Fruit fly (Drosophila melanogaster) whole organism, embryonic: ENCODE results near the gene Alg11.
A peak's percentile ranks its signal among the peaks of the same experiment; 100 is the strongest.

Experiments
- Antp ChIP-seq: fragments of 200-800 bp; sonication (Bioruptor generic); optimal IDR thresholded peaks from 3 replicates; lab custom pipeline; 2016; ENCODE audit warnings: missing biosample characterization, missing genetic modification characterization
- Atf6 ChIP-seq: fragments of 200-800 bp; sonication (Bioruptor generic); IDR thresholded peaks from 2 replicates; pipeline ENCODE4 v1.3.6; 2022; ENCODE audit warnings: missing biosample characterization, missing genetic modification characterization
- Blimp-1 ChIP-seq: fragments of 200-800 bp; sonication (Bioruptor generic); optimal IDR thresholded peaks from 3 replicates; lab custom pipeline; 2018; ENCODE audit warnings: missing biosample characterization, missing genetic modification characterization, mild to moderate bottlenecking, moderate library complexity, missing genetic modification reagents
- CG11398 ChIP-seq: fragments of 200-800 bp; sonication (Bioruptor generic); optimal IDR thresholded peaks from 2 replicates; lab custom pipeline; 2016; ENCODE audit warnings: missing biosample characterization, missing genetic modification characterization
- CG11456 ChIP-seq: fragments of 200-800 bp; sonication (Bioruptor generic); IDR thresholded peaks from 3 replicates; pipeline ENCODE4 v1.3.6; 2022; ENCODE audit warnings: missing biosample characterization, missing genetic modification characterization
- CG12155 ChIP-seq: fragments of 200-800 bp; sonication (Bioruptor generic); optimal IDR thresholded peaks from 3 replicates; lab custom pipeline; 2016; ENCODE audit warnings: missing biosample characterization, missing genetic modification characterization
- CG12744 ChIP-seq: fragments of 200-800 bp; sonication (Bioruptor generic); optimal IDR thresholded peaks from 2 replicates; lab custom pipeline; 2016; ENCODE audit warnings: missing biosample characterization, missing genetic modification characterization
- CG12942 ChIP-seq: fragments of 200-800 bp; sonication (Bioruptor generic); optimal IDR thresholded peaks from 3 replicates; lab custom pipeline; 2016; ENCODE audit warnings: missing biosample characterization, missing genetic modification characterization
- CG15696 ChIP-seq: fragments of 200-800 bp; sonication (Bioruptor generic); optimal IDR thresholded peaks from 2 replicates; lab custom pipeline; 2019; ENCODE audit warnings: missing biosample characterization, mild to moderate bottlenecking, missing genetic modification characterization, moderate library complexity
- CG1647 ChIP-seq: fragments of 200-800 bp; sonication (Bioruptor generic); optimal IDR thresholded peaks from 3 replicates; lab custom pipeline; 2016; ENCODE audit warnings: missing biosample characterization, missing genetic modification characterization
- CG18476 ChIP-seq: fragments of 200-800 bp; sonication (Bioruptor generic); optimal IDR thresholded peaks from 2 replicates; lab custom pipeline; 2016; ENCODE audit warnings: missing biosample characterization, mild to moderate bottlenecking, missing genetic modification characterization
- CG2202 ChIP-seq: fragments of 200-800 bp; sonication (Bioruptor generic); optimal IDR thresholded peaks from 2 replicates; lab custom pipeline; 2018; ENCODE audit warnings: missing biosample characterization, mild to moderate bottlenecking, missing genetic modification characterization
- CG2875 ChIP-seq: fragments of 200-800 bp; sonication (Bioruptor generic); optimal IDR thresholded peaks from 2 replicates; lab custom pipeline; 2017; ENCODE audit warnings: missing biosample characterization, mild to moderate bottlenecking, missing genetic modification characterization, missing genetic modification reagents
- CG2889 ChIP-seq: fragments of 200-800 bp; sonication (Bioruptor generic); IDR thresholded peaks from 3 replicates; pipeline ENCODE4 v1.3.6; 2022; ENCODE audit warnings: missing biosample characterization, missing genetic modification characterization
- CG31365 ChIP-seq: fragments of 200-800 bp; sonication (Bioruptor generic); optimal IDR thresholded peaks from 2 replicates; lab custom pipeline; 2018; ENCODE audit warnings: missing biosample characterization, mild to moderate bottlenecking, missing genetic modification characterization
- CG34224 ChIP-seq: fragments of 200-800 bp; sonication (Bioruptor generic); IDR thresholded peaks from 3 replicates; pipeline ENCODE4 v1.3.6; 2022; ENCODE audit warnings: missing biosample characterization, missing genetic modification characterization; ENCODE audit not compliant: partially characterized antibody
- CG4328 ChIP-seq: fragments of 200-800 bp; sonication (Bioruptor generic); optimal IDR thresholded peaks from 3 replicates; lab custom pipeline; 2017; ENCODE audit warnings: missing biosample characterization, missing genetic modification reagents, missing genetic modification characterization
- CG4854 ChIP-seq: fragments of 200-800 bp; sonication (Bioruptor generic); optimal IDR thresholded peaks from 2 replicates; lab custom pipeline; 2016; ENCODE audit warnings: missing biosample characterization, missing genetic modification characterization, inconsistent platforms
- CG6254 ChIP-seq: fragments of 200-800 bp; sonication (Bioruptor generic); optimal IDR thresholded peaks from 3 replicates; lab custom pipeline; 2017; ENCODE audit warnings: mild to moderate bottlenecking, missing biosample characterization, missing genetic modification reagents, missing genetic modification characterization
- CG6854 ChIP-seq: fragments of 200-800 bp; sonication (Bioruptor generic); optimal IDR thresholded peaks from 3 replicates; lab custom pipeline; 2017; ENCODE audit warnings: missing biosample characterization, mild to moderate bottlenecking, missing genetic modification characterization
- CG7839 ChIP-seq: fragments of 200-800 bp; sonication (Bioruptor generic); optimal IDR thresholded peaks from 3 replicates; lab custom pipeline; 2018; ENCODE audit warnings: missing biosample characterization, mild to moderate bottlenecking, missing genetic modification characterization, moderate library complexity
- CG8281 ChIP-seq: fragments of 200-800 bp; sonication (Bioruptor generic); optimal IDR thresholded peaks from 2 replicates; lab custom pipeline; 2018; ENCODE audit warnings: missing biosample characterization, mild to moderate bottlenecking, missing genetic modification characterization, moderate library complexity
- CkIIα-i1 ChIP-seq: fragments of 200-800 bp; sonication (Bioruptor generic); IDR thresholded peaks from 2 replicates; pipeline ENCODE4 v1.3.6; 2022; ENCODE audit warnings: missing biosample characterization, missing genetic modification characterization
- CoRest ChIP-seq: fragments of 200-800 bp; sonication (Bioruptor generic); optimal IDR thresholded peaks from 3 replicates; lab custom pipeline; 2018; ENCODE audit warnings: missing biosample characterization, mild to moderate bottlenecking, missing genetic modification characterization, moderate library complexity
- Deaf1 ChIP-seq: fragments of 200-800 bp; optimal IDR thresholded peaks from 3 replicates; lab custom pipeline; 2019; ENCODE audit warnings: missing biosample characterization, mild to moderate bottlenecking, missing genetic modification characterization, moderate library complexity
- Elba2 ChIP-seq: fragments of 200-800 bp; sonication (Bioruptor generic); optimal IDR thresholded peaks from 3 replicates; lab custom pipeline; 2016; ENCODE audit warnings: missing biosample characterization, missing genetic modification characterization
- Fer1 ChIP-seq: fragments of 200-800 bp; sonication (Bioruptor generic); optimal IDR thresholded peaks from 2 replicates; lab custom pipeline; 2017; ENCODE audit warnings: missing biosample characterization, mild to moderate bottlenecking, missing genetic modification characterization
- HHEX ChIP-seq: fragments of 200-800 bp; sonication (Bioruptor generic); optimal IDR thresholded peaks from 3 replicates; lab custom pipeline; 2017; ENCODE audit warnings: missing biosample characterization, mild to moderate bottlenecking, missing genetic modification characterization, missing genetic modification reagents
- Myb ChIP-seq: fragments of 200-800 bp; sonication (Bioruptor generic); optimal IDR thresholded peaks from 2 replicates; lab custom pipeline; 2016; ENCODE audit warnings: missing biosample characterization, missing genetic modification characterization
- NK7.1 ChIP-seq: fragments of 200-800 bp; sonication (Bioruptor generic); optimal IDR thresholded peaks from 3 replicates; lab custom pipeline; 2016; ENCODE audit warnings: missing biosample characterization, missing genetic modification characterization
- NfI ChIP-seq: fragments of 200-800 bp; sonication (Bioruptor generic); optimal IDR thresholded peaks from 3 replicates; lab custom pipeline; 2018; ENCODE audit warnings: missing biosample characterization, mild to moderate bottlenecking, missing genetic modification characterization, moderate library complexity
- Rx ChIP-seq: fragments of 200-800 bp; sonication (Bioruptor generic); IDR thresholded peaks from 2 replicates; pipeline ENCODE4 v1.3.6; 2022; ENCODE audit warnings: missing biosample characterization, missing genetic modification characterization
- TFAM ChIP-seq: fragments of 200-800 bp; sonication (Bioruptor generic); optimal IDR thresholded peaks from 2 replicates; lab custom pipeline; 2017; ENCODE audit warnings: missing biosample characterization, missing genetic modification characterization, inconsistent platforms
- amos ChIP-seq: fragments of 200-800 bp; sonication (Bioruptor generic); IDR thresholded peaks from 2 replicates; pipeline ENCODE4 v1.3.6; 2022; ENCODE audit warnings: missing biosample characterization, missing genetic modification characterization; ENCODE audit not compliant: partially characterized antibody
- ap ChIP-seq: fragments of 200-800 bp; sonication (Bioruptor generic); IDR thresholded peaks from 2 replicates; pipeline ENCODE4 v1.3.6; 2022; ENCODE audit warnings: missing biosample characterization, missing genetic modification characterization
- az2 ChIP-seq: fragments of 200-800 bp; sonication (Bioruptor generic); optimal IDR thresholded peaks from 3 replicates; lab custom pipeline; 2016; ENCODE audit warnings: missing biosample characterization, missing genetic modification characterization
- bab2 ChIP-seq: fragments of 200-800 bp; sonication (Bioruptor generic); optimal IDR thresholded peaks from 2 replicates; lab custom pipeline; 2016; ENCODE audit warnings: missing biosample characterization, missing genetic modification characterization
- crp ChIP-seq, 2 experiments: fragments of 200-800 bp; sonication (Bioruptor generic); optimal IDR thresholded peaks; 2 replicates in 1 of 2; 3 replicates in 1 of 2; lab custom pipeline; 2017; ENCODE audit warnings: missing biosample characterization in 2 of 2, missing genetic modification characterization in 2 of 2, mild to moderate bottlenecking in 1 of 2, moderate library complexity in 1 of 2
- gfzf ChIP-seq: fragments of 200-800 bp; sonication (Bioruptor generic); optimal IDR thresholded peaks from 2 replicates; lab custom pipeline; 2016; ENCODE audit warnings: missing biosample characterization, mild to moderate bottlenecking, missing genetic modification characterization, moderate library complexity
- ham ChIP-seq: fragments of 200-800 bp; sonication (Bioruptor generic); IDR thresholded peaks from 2 replicates; pipeline ENCODE4 v1.3.6; 2022; ENCODE audit warnings: missing biosample characterization, missing genetic modification characterization
- hkb ChIP-seq, 2 experiments: fragments of 200-800 bp in 1 of 2; fragments of >200 bp in 1 of 2; sonication (Bioruptor generic) in 1 of 2; IDR thresholded peaks in 1 of 2; optimal IDR thresholded peaks in 1 of 2; 2 replicates each; pipeline versions ENCODE4 v1.3.6 to Lab custom; 2017 to 2022; ENCODE audit warnings: missing biosample characterization in 1 of 2, missing genetic modification characterization in 1 of 2
- lilli ChIP-seq: fragments of 200-800 bp; sonication (Bioruptor generic); optimal IDR thresholded peaks from 3 replicates; lab custom pipeline; 2016; ENCODE audit warnings: missing biosample characterization, missing genetic modification characterization
- lola ChIP-seq, 3 experiments: fragments of >200 bp in 2 of 3; fragments of 200-800 bp in 1 of 3; sonication (Bioruptor generic) in 1 of 3; optimal IDR thresholded peaks; 2 replicates each; lab custom pipeline; 2017 to 2019; ENCODE audit warnings: missing biosample characterization in 3 of 3, missing genetic modification characterization in 3 of 3, mild to moderate bottlenecking in 1 of 3, moderate library complexity in 1 of 3
- pfk ChIP-seq: fragments of 200-800 bp; sonication (Bioruptor generic); optimal IDR thresholded peaks from 2 replicates; lab custom pipeline; 2018; ENCODE audit warnings: missing biosample characterization, mild to moderate bottlenecking, missing genetic modification characterization, moderate library complexity
- pho ChIP-seq: fragments of 200-800 bp; sonication (Bioruptor generic); optimal IDR thresholded peaks from 2 replicates; lab custom pipeline; 2016; ENCODE audit warnings: missing biosample characterization, missing genetic modification characterization
- sisA ChIP-seq: fragments of 200-800 bp; sonication (Bioruptor generic); IDR thresholded peaks from 2 replicates; pipeline ENCODE4 v1.3.6; 2022; ENCODE audit warnings: missing biosample characterization, missing genetic modification characterization
- stc ChIP-seq: fragments of 200-800 bp; sonication (Bioruptor generic); IDR thresholded peaks from 2 replicates; pipeline ENCODE4 v1.3.6; 2022; ENCODE audit warnings: missing biosample characterization, missing genetic modification characterization
- tll ChIP-seq, 2 experiments: fragments of 200-800 bp in 1 of 2; fragments of >200 bp in 1 of 2; sonication (Bioruptor generic) in 1 of 2; optimal IDR thresholded peaks; 2 replicates each; lab custom pipeline; 2017 to 2019; ENCODE audit warnings: missing biosample characterization in 2 of 2, missing genetic modification characterization in 2 of 2, mild to moderate bottlenecking in 1 of 2, moderate library complexity in 1 of 2
- tx ChIP-seq: fragments of 200-800 bp; sonication (Bioruptor generic); optimal IDR thresholded peaks from 2 replicates; lab custom pipeline; 2016; ENCODE audit warnings: missing biosample characterization, missing genetic modification characterization

Alg11 gene

DNA sequence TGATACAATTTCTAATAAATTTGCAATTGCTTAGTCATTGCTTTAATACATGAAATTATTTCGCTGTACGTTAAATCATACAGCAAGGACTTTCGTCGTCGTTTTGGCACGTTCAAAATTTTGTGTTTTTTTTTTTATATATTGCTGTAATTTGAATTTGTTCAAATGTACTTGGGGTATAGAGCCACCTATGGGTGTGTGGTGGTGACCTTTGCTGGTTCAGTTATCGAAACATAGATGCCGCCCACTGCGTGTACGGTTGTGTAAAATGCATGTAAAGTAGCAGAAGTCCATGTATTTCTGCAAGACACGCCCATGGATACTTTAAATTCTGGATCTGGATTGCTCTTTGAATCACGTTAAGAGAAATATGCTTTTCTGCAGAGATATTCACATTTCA is 21.3 kb upstream of the Alg11 start (continued):
- TF ChIP-seq sisA = peak; percentile 74
- no peak for TF ChIP-seq CG4328 (GFP tag; lab: Kevin White, UChicago)
- TF ChIP-seq CG2202 (tag; lab: Kevin White, UChicago) = no peak
- TF ChIP-seq CG6854 (GFP tag; lab: Kevin White, UChicago) = no peak
- TF ChIP-seq CG6254 (GFP tag; lab: Kevin White, UChicago) = no peak
- 0 out of 3 replicates have a peak, but pooled peaks have one; percentile 12 for TF ChIP-seq CG2889 (GFP tag; lab: Robert Waterston, UW)
- no peak for TF ChIP-seq hkb (optimal IDR thresholded peaks at IDR 0.05; lab: Kevin White, UChicago)
- TF ChIP-seq hkb (GFP tag; IDR thresholded peaks at IDR 0.05; lab: Robert Waterston, UW) = peak; percentile 43; the same call in 1 of the 2 replicates
- no peak for TF ChIP-seq CG34224 (GFP tag; lab: Robert Waterston, UW)
- peak; percentile 49 for TF ChIP-seq CG12155 (GFP tag; lab: Kevin White, UChicago)
- TF ChIP-seq CG11398 (GFP tag; lab: Kevin White, UChicago) = peak; percentile 32
- peak; percentile 78 for TF ChIP-seq Myb
- peak; percentile 70 for TF ChIP-seq CG15696 (tag; lab: Kevin White, UChicago)
- TF ChIP-seq lilli (GFP tag; lab: Kevin White, UChicago) = peak; percentile 64
- TF ChIP-seq Elba2 (GFP tag; lab: Kevin White, UChicago) = peak; percentile 47
- TF ChIP-seq bab2 (GFP tag; lab: Kevin White, UChicago) = peak; percentile 62
- TF ChIP-seq gfzf (GFP tag; lab: Kevin White, UChicago) = peak; percentile 1
- no peak for TF ChIP-seq CG7839
- peak; percentile 67 for TF ChIP-seq CG12744
- TF ChIP-seq CG2875 (GFP tag; lab: Kevin White, UChicago) = peak; percentile 40
- TF ChIP-seq pho (GFP tag; lab: Kevin White, UChicago) = peak; percentile 36
- TF ChIP-seq stc (GFP tag; lab: Robert Waterston, UW) = 0 out of 2 replicates have a peak, but pooled peaks have one; percentile 12
- TF ChIP-seq Atf6 (GFP tag; lab: Robert Waterston, UW) = no peak
- TF ChIP-seq CG12942 (GFP tag; lab: Kevin White, UChicago) = peak; percentile 35
- TF ChIP-seq az2 (GFP tag; lab: Kevin White, UChicago) = peak; percentile 67
- peak; percentile 53 for TF ChIP-seq NfI
- TF ChIP-seq tll (GFP tag; optimal IDR thresholded peaks at IDR 0.05; lab: Kevin White, UChicago) = peak in 1 of 2 experiments; percentile 53
- peak; percentile 40 for TF ChIP-seq CG31365 (tag; lab: Kevin White, UChicago)
- TF ChIP-seq Rx (GFP tag; lab: Robert Waterston, UW) = peak; percentile 44
- TF ChIP-seq tx (GFP tag; lab: Kevin White, UChicago) = peak; percentile 4
- no peak for TF ChIP-seq CG18476
- TF ChIP-seq TFAM (GFP tag; lab: Kevin White, UChicago) = no peak
- no peak for TF ChIP-seq CkIIα-i1 (GFP tag; lab: Robert Waterston, UW)
- TF ChIP-seq ap (GFP tag; lab: Robert Waterston, UW) = no peak
- no peak for TF ChIP-seq crp (GFP tag; optimal IDR thresholded peaks at IDR 0.05; lab: Kevin White, UChicago)
- peak; percentile 6 for TF ChIP-seq CG1647 (GFP tag; lab: Kevin White, UChicago)
- no peak for TF ChIP-seq CG8281 (tag; lab: Kevin White, UChicago)
- TF ChIP-seq CG4854 (GFP tag; lab: Kevin White, UChicago) = peak; percentile 16
- TF ChIP-seq lola (GFP tag; optimal IDR thresholded peaks at IDR 0.05; lab: Kevin White, UChicago) = peak in 1 of 3 experiments; percentile 13
- TF ChIP-seq CG11456 = peak; percentile 93
- TF ChIP-seq Antp (GFP tag; lab: Kevin White, UChicago) = peak; percentile 69
- TF ChIP-seq HHEX (GFP tag; lab: Kevin White, UChicago) = no peak
- peak; percentile 76 for TF ChIP-seq amos (GFP tag; lab: Robert Waterston, UW)
- TF ChIP-seq ham (GFP tag; lab: Robert Waterston, UW) = 0 out of 2 replicates have a peak, but pooled peaks have one; percentile 23
- TF ChIP-seq NK7.1 (GFP tag; lab: Kevin White, UChicago) = peak; percentile 1
- peak; percentile 54 for TF ChIP-seq CoRest (tag; lab: Kevin White, UChicago)
- no peak for TF ChIP-seq Fer1 (GFP tag; lab: Kevin White, UChicago)
- no peak for TF ChIP-seq pfk (GFP tag; lab: Kevin White, UChicago)
- no peak for TF ChIP-seq Deaf1
- no peak for TF ChIP-seq Blimp-1 (GFP tag; lab: Kevin White, UChicago)
